Fruit fly (Drosophila melanogaster): ENCODE data around the gene CG45428.

CG45428 gene

DNA sequence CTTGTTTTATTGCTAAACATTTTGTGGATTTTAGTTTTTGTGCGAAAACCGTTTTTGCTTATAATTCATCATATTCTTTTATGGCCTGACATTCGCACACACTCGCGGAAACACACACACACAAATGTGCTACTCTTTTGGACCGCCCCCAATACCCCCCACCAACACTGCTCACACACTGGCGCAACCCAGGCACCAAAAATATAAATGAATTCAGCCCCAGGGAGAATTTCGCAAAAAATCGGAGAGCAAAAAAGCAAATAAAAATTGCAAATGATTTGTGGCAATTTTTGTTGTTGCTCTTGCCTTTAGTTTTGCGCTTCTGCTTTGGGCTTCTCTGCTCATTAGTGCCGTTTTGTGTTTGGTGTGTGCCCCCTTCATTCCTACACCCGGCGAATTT, 13.6 kb downstream of the CG45428 start:
- no peak for TF ChIP-seq noc (tag; optimal IDR thresholded peaks at IDR 0.05)

DNA sequence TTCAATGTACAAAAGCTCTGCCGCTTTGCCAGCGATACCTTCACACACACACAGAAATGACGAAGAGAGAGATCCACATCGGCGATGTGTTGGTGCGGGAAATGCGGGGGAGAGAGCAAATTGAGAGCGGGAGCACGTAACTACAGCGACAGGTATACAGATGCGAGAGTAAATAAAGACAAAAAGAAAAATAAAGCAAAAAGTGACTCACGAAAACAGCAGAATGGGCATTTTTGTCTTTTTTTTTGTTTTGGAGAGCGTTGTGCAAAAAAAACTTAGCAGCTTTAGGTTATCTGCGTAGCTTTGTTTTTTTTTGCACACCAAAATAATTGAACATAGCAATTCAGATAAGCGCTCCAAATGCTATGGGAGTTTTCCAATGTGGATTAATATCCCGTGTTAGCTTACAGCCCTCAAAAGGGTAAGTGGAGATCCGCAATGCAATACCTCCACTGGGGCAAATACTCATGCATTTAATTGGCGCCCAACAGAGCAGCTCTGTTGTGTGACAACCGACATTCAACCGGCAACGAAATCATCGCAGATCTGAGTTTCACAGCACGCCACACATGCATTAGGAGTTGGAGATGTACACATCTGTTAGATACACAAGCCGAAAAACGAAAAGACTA, 14.2 kb downstream of the CG45428 start:
- peak; percentile 73 for TF ChIP-seq noc (tag; optimal IDR thresholded peaks at IDR 0.05)

DNA sequence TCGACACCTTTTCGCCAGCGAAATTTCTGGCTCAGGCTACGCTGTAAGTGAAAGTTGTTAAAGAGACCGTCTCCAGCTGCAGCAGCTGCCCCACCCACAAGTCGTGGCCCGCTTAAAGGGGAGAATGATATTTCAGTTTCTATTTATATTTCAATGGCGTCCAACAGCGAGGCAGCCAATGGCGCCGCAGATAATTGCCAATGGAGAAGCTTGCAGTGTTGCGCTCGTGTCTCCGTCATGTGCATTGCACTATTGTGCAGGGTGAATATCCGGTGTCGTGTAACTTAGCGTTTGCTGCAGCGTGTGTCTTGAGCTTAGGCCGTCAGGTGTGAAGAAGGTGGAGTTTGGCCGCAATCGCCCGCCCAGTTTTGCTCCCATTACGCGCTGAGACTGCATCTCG, 15.5 kb downstream of the CG45428 start:
- no peak for TF ChIP-seq noc (tag; optimal IDR thresholded peaks at IDR 0.05)

DNA sequence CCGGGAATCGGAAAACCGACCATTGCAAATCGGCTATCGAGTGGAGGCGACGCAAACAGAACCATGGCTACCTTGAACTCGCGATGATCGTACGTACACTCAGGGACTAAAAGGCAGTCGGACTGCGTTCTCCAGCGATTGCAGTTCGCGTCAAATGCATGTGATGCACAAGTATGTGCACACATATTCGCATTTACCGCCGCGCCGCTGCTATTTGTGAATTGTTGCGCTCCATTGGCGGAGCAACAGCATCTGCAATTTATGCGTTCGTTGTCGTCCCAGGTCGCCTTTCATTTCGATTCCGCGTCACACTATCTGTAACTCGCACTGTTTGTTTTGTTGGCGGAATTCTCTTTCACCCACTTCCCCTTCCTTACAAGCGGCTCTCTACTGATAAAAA, 16.7 kb downstream of the CG45428 start:
- TF ChIP-seq noc (tag; optimal IDR thresholded peaks at IDR 0.05) = no peak

DNA sequence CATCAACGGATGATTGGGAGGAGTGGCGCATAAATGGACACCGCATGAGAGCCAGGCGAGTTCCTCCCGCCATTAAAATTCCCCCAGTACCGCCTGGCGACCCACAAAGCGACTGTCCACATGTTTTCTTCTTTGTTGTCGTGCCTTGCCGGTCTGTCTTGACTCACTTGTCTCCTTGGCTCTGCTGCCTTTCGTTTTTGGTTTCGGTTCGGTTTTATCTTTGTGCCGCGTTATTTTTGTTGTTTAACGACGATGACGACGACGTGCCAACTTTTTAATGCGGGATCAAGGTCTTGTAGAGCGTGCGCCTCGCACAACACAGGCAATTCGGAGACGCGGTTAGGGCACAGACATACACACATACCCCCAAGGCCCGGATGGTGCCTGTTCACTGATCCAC, 34.9 kb downstream of the CG45428 start:
- no peak for TF ChIP-seq noc (tag; optimal IDR thresholded peaks at IDR 0.05)

DNA sequence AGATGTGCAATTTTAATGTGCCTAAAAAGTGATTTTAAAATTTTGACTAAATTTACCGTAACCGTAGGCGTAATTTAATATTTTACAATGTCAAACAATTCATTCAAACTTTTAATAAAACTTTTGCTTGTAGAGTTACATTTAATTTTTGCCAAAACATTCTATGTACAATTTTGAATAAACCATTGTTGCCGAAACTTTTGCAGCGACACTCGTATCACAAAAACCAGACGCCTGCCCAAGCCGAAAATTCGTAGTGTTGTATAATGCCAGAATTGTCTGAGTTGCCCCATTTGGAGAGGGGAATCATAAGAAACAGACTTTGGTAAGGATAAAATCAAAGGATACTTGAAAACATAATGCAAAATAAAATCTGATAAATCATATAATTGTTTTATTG, 41.3 kb downstream of the CG45428 start:
- TF ChIP-seq noc (tag; optimal IDR thresholded peaks at IDR 0.05) = no peak

DNA sequence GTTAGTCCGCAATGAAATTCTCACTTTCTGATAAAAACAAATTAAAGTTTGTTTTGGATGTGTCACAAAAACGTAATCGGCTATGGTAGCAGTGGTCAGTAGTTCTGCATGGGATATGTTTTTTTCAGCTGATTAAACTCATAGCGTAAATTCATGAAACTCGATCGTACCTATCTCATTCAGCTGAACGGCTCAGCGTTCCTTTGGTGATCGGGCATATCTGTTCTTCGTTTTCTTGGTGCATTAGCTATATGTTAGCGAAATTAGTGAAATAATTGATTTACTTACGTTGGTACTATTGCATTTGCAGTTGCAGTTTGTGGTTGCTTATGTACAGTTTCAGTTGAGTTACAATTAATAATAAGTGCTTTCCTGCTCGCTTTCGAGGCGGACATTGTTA, 45.2 kb downstream of the CG45428 start:
- no peak for TF ChIP-seq noc (tag; optimal IDR thresholded peaks at IDR 0.05)

DNA sequence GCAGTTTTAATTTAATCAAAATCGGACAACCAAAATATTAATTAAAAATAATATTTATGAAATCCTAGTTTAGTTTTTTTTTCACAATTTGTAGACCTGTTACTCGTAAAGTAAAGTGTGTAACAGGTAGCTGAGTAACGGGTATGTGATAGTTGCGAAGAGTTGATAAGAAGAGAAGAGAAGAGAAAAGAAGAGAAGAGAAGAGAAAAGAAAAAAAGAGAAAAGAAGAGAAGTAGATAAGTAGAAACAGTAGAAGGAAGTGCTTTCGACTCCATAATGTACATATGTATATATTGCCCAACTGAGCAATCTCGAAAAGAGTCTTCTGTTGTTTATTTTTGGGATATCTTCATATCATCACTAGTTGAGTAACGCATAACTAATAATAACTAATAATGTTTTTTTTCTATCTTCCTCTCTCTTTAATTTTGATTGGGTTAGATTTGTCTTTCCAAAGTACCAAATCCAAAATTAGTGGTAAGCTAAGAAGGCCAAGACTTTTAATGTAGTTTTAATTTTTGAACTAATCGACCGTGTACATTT, 48.9 kb downstream of the CG45428 start, which contains the start of gene CG14448:
TSS of gene CG14448 (plus strand) at position 493 of the 543 bp plus-strand sequence.
- no peak for TF ChIP-seq noc (tag; optimal IDR thresholded peaks at IDR 0.05)

Measured in whole organism, larva.